Worm (Caenorhabditis elegans): ENCODE results near the gene acd-4.
A peak's percentile ranks its signal among the peaks of the same experiment; 100 is the strongest.

Gene acd-4

DNA sequence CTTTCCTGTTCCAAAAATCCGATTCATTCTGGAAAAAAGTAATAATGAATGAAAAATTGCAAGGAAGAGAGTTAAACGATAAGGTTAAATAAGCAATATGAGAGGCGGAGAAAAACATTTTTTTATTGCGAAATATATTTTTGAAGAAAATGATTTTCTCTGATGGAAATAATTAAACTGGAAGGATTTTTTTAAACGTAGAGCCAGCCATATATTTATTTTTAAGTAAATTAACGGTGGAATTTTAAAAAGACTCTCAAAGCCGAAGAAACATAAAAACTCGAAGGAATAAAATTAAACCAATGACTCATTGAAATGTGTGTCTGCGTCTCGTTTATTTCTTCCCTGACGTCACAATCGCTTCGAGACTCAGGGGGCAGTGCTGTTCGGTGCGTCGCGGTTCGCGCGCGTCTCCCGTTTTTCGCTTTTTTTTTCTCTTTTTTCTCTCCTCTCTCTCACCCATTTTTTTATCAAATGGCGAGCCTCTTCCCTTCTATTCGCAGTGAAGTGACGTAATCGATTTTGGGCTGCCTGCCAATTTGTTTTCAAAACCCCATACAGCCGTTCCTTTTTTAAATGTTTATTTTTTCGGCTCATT, 31.8 kb upstream of the acd-4 start, which contains the start of gene vps-60 (continued):
- TF ChIP-seq hlh-17 (GFP tag; optimal IDR thresholded peaks at IDR 0.05; ENCODE audit: borderline replicate concordance) (no peak), C04F5.9 (tag; optimal IDR thresholded peaks at IDR 0.05) (peak; percentile 29), efl-3 (GFP tag; optimal IDR thresholded peaks at IDR 0.05) (no peak), nhr-237 (tag; optimal IDR thresholded peaks at IDR 0.05) (peak; percentile 84), lin-13 (GFP tag; optimal IDR thresholded peaks at IDR 0.05) (peak; percentile 89), mef-2 (tag; optimal IDR thresholded peaks at IDR 0.05) (peak; percentile 48), mep-1 (tag; optimal IDR thresholded peaks at IDR 0.05) (peak; percentile 80), egl-27 (tag; optimal IDR thresholded peaks at IDR 0.05) (peak; percentile 52 to 57), sup-37 (GFP tag; optimal IDR thresholded peaks at IDR 0.05) (no peak), ztf-4 (tag; optimal IDR thresholded peaks at IDR 0.05) (peak; percentile 77), dsc-1 (tag; optimal IDR thresholded peaks at IDR 0.05) (peak; percentile 91), nhr-28 (tag; optimal IDR thresholded peaks at IDR 0.05) (no peak), grh-1 (GFP tag; IDR thresholded peaks at IDR 0.05) (peak; percentile 75), snpc-4 (tag; optimal IDR thresholded peaks at IDR 0.05) (peak; percentile 74), lin-35 (GFP tag; optimal IDR thresholded peaks at IDR 0.05) (peak; percentile 87 to 90), aly-2 (tag; optimal IDR thresholded peaks at IDR 0.05) (peak; percentile 67), lir-3 (tag; optimal IDR thresholded peaks at IDR 0.05; ENCODE audit: poor library complexity) (peak; percentile 60), C34B4.2 (tag; optimal IDR thresholded peaks at IDR 0.05) (no peak), nhr-76 (tag; optimal IDR thresholded peaks at IDR 0.05) (peak; percentile 2), ceh-82 (tag; optimal IDR thresholded peaks at IDR 0.05) (peak; percentile 75 to 95 (median 82)), fkh-4 (tag; optimal IDR thresholded peaks at IDR 0.05; ENCODE audit: borderline replicate concordance) (no peak), jun-1 (tag; optimal IDR thresholded peaks at IDR 0.05) (peak; percentile 96), mdl-1 (tag; optimal IDR thresholded peaks at IDR 0.05) (peak in 1 of 2 experiments; percentile 77), lin-39 (tag; optimal IDR thresholded peaks at IDR 0.05) (peak; percentile 48), swsn-7 (tag; optimal IDR thresholded peaks at IDR 0.05) (peak; percentile 94), egl-13 (tag; optimal IDR thresholded peaks at IDR 0.05) (peak; percentile 88), nhr-11 (tag; optimal IDR thresholded peaks at IDR 0.05) (peak; percentile 37), nhr-47 (tag; optimal IDR thresholded peaks at IDR 0.05) (peak; percentile 94), zag-1 (tag; optimal IDR thresholded peaks at IDR 0.05) (peak; percentile 83), mab-9 (GFP tag; IDR thresholded peaks at IDR 0.05) (0 out of 2 replicates have a peak, but pooled peaks have one; percentile 46), nhr-20 (tag; optimal IDR thresholded peaks at IDR 0.05) (peak; percentile 96), blmp-1 (tag; optimal IDR thresholded peaks at IDR 0.05) (peak; percentile 97), lsy-2 (tag; optimal IDR thresholded peaks at IDR 0.05) (peak; percentile 89 to 96)

DNA sequence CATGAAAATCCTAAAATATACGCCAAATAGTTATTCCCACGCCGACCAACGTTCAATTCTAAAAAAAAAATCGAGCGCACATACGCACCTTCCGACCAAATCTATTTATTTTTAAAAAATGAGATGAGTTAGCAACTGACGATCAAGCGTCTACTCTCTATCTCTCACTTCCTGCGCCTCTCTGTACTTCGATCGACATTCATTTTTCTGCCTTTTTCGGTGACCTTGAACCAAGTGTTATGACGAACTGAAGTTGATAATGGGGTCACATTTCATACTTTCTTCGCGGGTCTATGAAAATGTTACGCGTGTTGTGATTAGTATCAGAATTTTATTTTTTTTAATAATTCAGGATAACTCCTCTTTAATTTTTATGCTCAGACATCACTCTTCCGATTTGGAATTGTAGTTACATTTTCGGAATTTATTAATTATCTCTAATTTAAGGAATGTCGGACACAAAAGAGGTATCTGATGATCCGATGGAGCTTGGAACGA, 30.6 kb upstream of the acd-4 start, which contains the start of gene smk-1:
Gene smk-1 (plus strand): TSS at position 448 of the 498 bp plus-strand sequence.
- TF ChIP-seq nhr-90 (tag; optimal IDR thresholded peaks at IDR 0.05; ENCODE audit: poor library complexity) = peak; percentile 23
- no peak for TF ChIP-seq nhr-11 (tag; optimal IDR thresholded peaks at IDR 0.05)
- TF ChIP-seq zip-4 (GFP tag; optimal IDR thresholded peaks at IDR 0.05) = no peak
- peak; percentile 77 for TF ChIP-seq nhr-85 (tag)
- peak; percentile 38 for TF ChIP-seq snu-23 (GFP tag; optimal IDR thresholded peaks at IDR 0.05)
- TF ChIP-seq mef-2 (tag; optimal IDR thresholded peaks at IDR 0.05) = no peak
- TF ChIP-seq sox-4 (tag; optimal IDR thresholded peaks at IDR 0.05) = no peak
- TF ChIP-seq nhr-47 (tag; optimal IDR thresholded peaks at IDR 0.05) = peak; percentile 4
- TF ChIP-seq nhr-76 (tag; optimal IDR thresholded peaks at IDR 0.05) = no peak
- TF ChIP-seq swsn-7 (tag; optimal IDR thresholded peaks at IDR 0.05) = peak; percentile 3
- TF ChIP-seq elt-3 (tag; optimal IDR thresholded peaks at IDR 0.05) = peak in 3 of 6 experiments; percentile 9 to 79 (median 12)
- no peak for TF ChIP-seq isw-1 (GFP tag; IDR thresholded peaks at IDR 0.05)
- TF ChIP-seq ztf-4 (tag; optimal IDR thresholded peaks at IDR 0.05) = no peak
- TF ChIP-seq blmp-1 (tag; optimal IDR thresholded peaks at IDR 0.05) = peak; percentile 85
- TF ChIP-seq irx-1 (tag; optimal IDR thresholded peaks at IDR 0.05) = no peak
- TF ChIP-seq nhr-71 (tag; optimal IDR thresholded peaks at IDR 0.05) = peak; percentile 45
- TF ChIP-seq lsy-2 (tag; optimal IDR thresholded peaks at IDR 0.05) = peak in 1 of 2 experiments; percentile 18
- no peak for TF ChIP-seq tbx-2 (tag; optimal IDR thresholded peaks at IDR 0.05)
- no peak for TF ChIP-seq efl-1 (optimal IDR thresholded peaks at IDR 0.05)
- TF ChIP-seq efl-1 (GFP tag; optimal IDR thresholded peaks at IDR 0.05 in 1 of 2) = no peak
- no peak for TF ChIP-seq aha-1 (tag; optimal IDR thresholded peaks at IDR 0.05)
- TF ChIP-seq alr-1 (tag; optimal IDR thresholded peaks at IDR 0.05; ENCODE audit: borderline replicate concordance) = no peak
- TF ChIP-seq hlh-17 (GFP tag; optimal IDR thresholded peaks at IDR 0.05; ENCODE audit: borderline replicate concordance) = no peak
- TF ChIP-seq C04F5.9 (tag; optimal IDR thresholded peaks at IDR 0.05) = no peak
- no peak for TF ChIP-seq pax-3 (tag; optimal IDR thresholded peaks at IDR 0.05)
- peak; percentile 67 for TF ChIP-seq lin-14 (GFP tag; optimal IDR thresholded peaks at IDR 0.05)
- no peak for TF ChIP-seq snpc-4 (tag; optimal IDR thresholded peaks at IDR 0.05)
- TF ChIP-seq vab-15 (tag; optimal IDR thresholded peaks at IDR 0.05) = no peak

All from whole organism, L1 larva.